Worm (Caenorhabditis elegans): ENCODE data around the gene lgc-55.

ce11 chrV:19994093-19994492 lies 28.8 kb upstream of the lgc-55 start, which contains the start of gene Y60A3A.25:
- TF ChIP-seq ref-1 (GFP tag; conservative IDR thresholded peaks at IDR 0.05) (no peak), klf-2 (GFP tag; conservative IDR thresholded peaks at IDR 0.05) (no peak), cog-1 (tag; optimal IDR thresholded peaks at IDR 0.05) (no peak), med-1 (GFP tag; optimal IDR thresholded peaks at IDR 0.05; ENCODE audit: insufficient read depth) (no peak)
